Worm (Caenorhabditis elegans) whole organism, L2 larva: Measurements from ENCODE around the gene C33D9.8.

ENCODE experiments used
- C34F6.9 ChIP-seq: fragments of 150-350 bp; optimal IDR thresholded peaks from 2 replicates; lab custom pipeline; 2014; ENCODE audit warnings: missing biosample characterization, missing genetic modification characterization
- Y55F3AM.14 ChIP-seq: fragments of 200-800 bp; sonication (Bioruptor generic); optimal IDR thresholded peaks from 2 replicates; lab custom pipeline; 2018; ENCODE audit warnings: mild to moderate bottlenecking, missing genetic modification characterization, missing compliant biosample characterization
- alr-1 ChIP-seq: fragments of 150-350 bp; optimal IDR thresholded peaks from 2 replicates; lab custom pipeline; 2014; ENCODE audit warnings: missing biosample characterization, missing genetic modification characterization
- aly-2 ChIP-seq: fragments of 150-350 bp; optimal IDR thresholded peaks from 2 replicates; lab custom pipeline; 2014; ENCODE audit warnings: missing biosample characterization, missing genetic modification characterization
- ama-1 ChIP-seq: fragments of 150-350 bp; optimal IDR thresholded peaks from 2 replicates; lab custom pipeline; 2018; ENCODE audit warnings: inconsistent platforms
- blmp-1 ChIP-seq: sonication (generic microtip); optimal IDR thresholded peaks from 2 replicates; lab custom pipeline; 2017; ENCODE audit warnings: missing genetic modification characterization, mild to moderate bottlenecking, missing compliant biosample characterization, antibody characterized with exemption, moderate library complexity; ENCODE audit not compliant: insufficient read depth
- ceh-16 ChIP-seq: fragments of 150-350 bp; optimal IDR thresholded peaks from 2 replicates; lab custom pipeline; 2014; ENCODE audit warnings: missing biosample characterization, missing genetic modification characterization
- ceh-82 ChIP-seq: fragments of 150-350 bp; optimal IDR thresholded peaks from 2 replicates; lab custom pipeline; 2014; ENCODE audit warnings: missing biosample characterization, missing genetic modification characterization
- crh-2 ChIP-seq: sonication (generic microtip); optimal IDR thresholded peaks from 2 replicates; lab custom pipeline; 2017; ENCODE audit warnings: missing biosample characterization, missing genetic modification characterization
- egl-27 ChIP-seq: sonication (generic microtip); optimal IDR thresholded peaks from 3 replicates; lab custom pipeline; 2017; ENCODE audit warnings: missing biosample characterization, missing genetic modification reagents, missing genetic modification characterization
- fos-1 ChIP-seq: fragments of 150-350 bp; optimal IDR thresholded peaks from 2 replicates; lab custom pipeline; 2014; ENCODE audit warnings: missing biosample characterization, missing genetic modification characterization
- gmeb-1 ChIP-seq: fragments of 150-350 bp; optimal IDR thresholded peaks from 2 replicates; lab custom pipeline; 2014; ENCODE audit warnings: missing biosample characterization, missing genetic modification characterization
- lin-11 ChIP-seq: fragments of 150-350 bp; sonication (generic microtip); optimal IDR thresholded peaks from 2 replicates; lab custom pipeline; 2014; ENCODE audit warnings: missing biosample characterization, missing genetic modification characterization, inconsistent platforms, mixed read lengths
- lin-13 ChIP-seq: fragments of 150-350 bp; optimal IDR thresholded peaks from 2 replicates; lab custom pipeline; 2014; ENCODE audit warnings: missing biosample characterization, missing genetic modification reagents, missing genetic modification characterization
- lin-39 ChIP-seq: fragments of 150-350 bp; optimal IDR thresholded peaks from 2 replicates; lab custom pipeline; 2014; ENCODE audit warnings: missing biosample characterization, missing genetic modification reagents, missing genetic modification characterization
- lsy-2 ChIP-seq, 2 experiments: fragments of 150-350 bp in 1 of 2; sonication (generic microtip) in 1 of 2; optimal IDR thresholded peaks; 2 replicates each; lab custom pipeline; 2014 to 2017; ENCODE audit warnings: missing biosample characterization in 2 of 2, missing genetic modification characterization in 2 of 2
- mab-5 ChIP-seq: fragments of 150-350 bp; optimal IDR thresholded peaks from 2 replicates; lab custom pipeline; 2014; ENCODE audit warnings: missing biosample characterization, missing genetic modification characterization
- mdl-1 ChIP-seq, 2 experiments: fragments of 150-350 bp in 1 of 2; sonication (generic microtip) in 1 of 2; optimal IDR thresholded peaks; 2 replicates each; lab custom pipeline; 2017; ENCODE audit warnings: missing biosample characterization in 2 of 2, missing genetic modification characterization in 2 of 2
- nhr-12 ChIP-seq: fragments of 150-350 bp; optimal IDR thresholded peaks from 2 replicates; lab custom pipeline; 2014; ENCODE audit warnings: missing biosample characterization, missing genetic modification characterization
- nhr-129 ChIP-seq: fragments of 150-350 bp; optimal IDR thresholded peaks from 2 replicates; lab custom pipeline; 2014; ENCODE audit warnings: missing biosample characterization, missing genetic modification characterization
- nhr-21 ChIP-seq: fragments of 150-350 bp; optimal IDR thresholded peaks from 2 replicates; lab custom pipeline; 2014; ENCODE audit warnings: missing biosample characterization, missing genetic modification characterization
- nhr-23 ChIP-seq: fragments of 150-350 bp; optimal IDR thresholded peaks from 2 replicates; lab custom pipeline; 2014; ENCODE audit warnings: missing biosample characterization, missing genetic modification reagents, missing genetic modification characterization
- nhr-25 ChIP-seq: fragments of 150-350 bp; sonication (generic microtip); optimal IDR thresholded peaks from 3 replicates; lab custom pipeline; 2014; ENCODE audit warnings: missing biosample characterization, missing genetic modification characterization
- peb-1 ChIP-seq: fragments of 150-350 bp; optimal IDR thresholded peaks from 2 replicates; lab custom pipeline; 2014; ENCODE audit warnings: missing biosample characterization, missing genetic modification characterization
- sem-4 ChIP-seq: fragments of 150-350 bp; optimal IDR thresholded peaks from 2 replicates; lab custom pipeline; 2014; ENCODE audit warnings: missing biosample characterization, missing genetic modification reagents, missing genetic modification characterization
- sma-3 ChIP-seq: sonication (generic microtip); optimal IDR thresholded peaks from 2 replicates; lab custom pipeline; 2016; ENCODE audit warnings: missing genetic modification reagents, missing genetic modification characterization, missing compliant biosample characterization
- sma-9 ChIP-seq, 2 experiments: fragments of 150-350 bp in 1 of 2; sonication (generic microtip) in 1 of 2; optimal IDR thresholded peaks; 2 replicates each; lab custom pipeline; 2014 to 2016; ENCODE audit warnings: missing genetic modification characterization in 2 of 2, mild to moderate bottlenecking in 1 of 2, missing biosample characterization in 1 of 2, missing compliant biosample characterization in 1 of 2, missing genetic modification reagents in 1 of 2, moderate library complexity in 1 of 2
- unc-39 ChIP-seq: fragments of 150-350 bp; optimal IDR thresholded peaks from 2 replicates; lab custom pipeline; 2014; ENCODE audit warnings: missing biosample characterization, missing genetic modification characterization
- unc-55 ChIP-seq: fragments of 150-350 bp; sonication (generic microtip); optimal IDR thresholded peaks from 3 replicates; lab custom pipeline; 2014; ENCODE audit warnings: missing biosample characterization, missing genetic modification reagents, missing genetic modification characterization
- unc-62 ChIP-seq: fragments of 150-350 bp; optimal IDR thresholded peaks from 2 replicates; lab custom pipeline; 2014; ENCODE audit warnings: missing biosample characterization, missing genetic modification reagents, missing genetic modification characterization
- zag-1 ChIP-seq: fragments of 150-350 bp; optimal IDR thresholded peaks from 2 replicates; lab custom pipeline; 2014; ENCODE audit warnings: missing biosample characterization, missing genetic modification characterization
- ztf-1 ChIP-seq: fragments of 200-800 bp; sonication (Bioruptor generic); conservative IDR thresholded peaks from 2 replicates; pipeline ENCODE4 v1.3.6; 2022; ENCODE audit warnings: missing genetic modification characterization, missing compliant biosample characterization
- ztf-11 ChIP-seq: sonication (generic microtip); optimal IDR thresholded peaks from 2 replicates; lab custom pipeline; 2017; ENCODE audit warnings: missing biosample characterization, missing genetic modification characterization
- ztf-4 ChIP-seq: fragments of 150-350 bp; optimal IDR thresholded peaks from 2 replicates; lab custom pipeline; 2014; ENCODE audit warnings: missing biosample characterization, missing genetic modification characterization

Gene C33D9.8

DNA sequence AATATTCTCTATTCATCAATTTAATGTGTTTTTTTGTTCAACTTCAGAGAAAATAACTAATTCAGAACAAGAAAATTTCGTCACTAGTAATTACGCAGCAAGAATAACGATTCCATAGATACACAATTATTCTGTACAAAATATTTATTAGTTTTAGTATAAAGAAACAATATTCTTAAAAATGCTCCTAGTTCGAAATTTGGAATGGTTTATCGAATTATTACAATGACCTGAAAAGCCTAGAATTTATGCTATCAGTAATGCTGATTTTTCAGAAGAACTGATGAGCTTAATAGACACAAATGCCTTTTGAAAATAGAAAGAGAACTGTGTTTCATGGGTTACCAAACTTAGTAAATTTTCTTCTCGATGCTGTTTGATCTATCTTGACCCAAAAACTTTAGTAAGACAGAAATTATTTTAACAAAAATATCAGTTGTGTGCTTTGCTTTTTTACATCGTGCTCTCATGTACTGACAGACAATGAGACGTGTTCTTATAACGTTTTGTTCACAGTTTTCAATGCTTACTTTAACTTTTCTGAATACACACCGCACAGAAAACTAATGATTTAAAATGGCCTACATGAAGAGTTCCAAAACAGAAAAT, 39.5 kb upstream of the C33D9.8 start:
- peak; percentile 38 for TF ChIP-seq nhr-25 (tag; lab: Kevin White, UChicago)
- TF ChIP-seq ztf-4 (tag; lab: Kevin White, UChicago), result no peak
- TF ChIP-seq nhr-129 (tag; lab: Kevin White, UChicago), result no peak
- peak; percentile 3 for TF ChIP-seq aly-2 (tag; lab: Kevin White, UChicago)
- TF ChIP-seq fos-1 (tag; lab: Kevin White, UChicago), result no peak
- TF ChIP-seq lin-13 (GFP tag; lab: Kevin White, UChicago), result peak; percentile 58
- no peak for TF ChIP-seq mab-5 (tag; lab: Kevin White, UChicago)
- peak; percentile 38 for TF ChIP-seq sma-3
- TF ChIP-seq unc-55 (GFP tag; lab: Kevin White, UChicago), result no peak
- no peak for TF ChIP-seq blmp-1
- TF ChIP-seq nhr-21 (tag; lab: Kevin White, UChicago), result peak; percentile 30
- no peak for TF ChIP-seq Y55F3AM.14
- no peak for TF ChIP-seq unc-39 (tag; lab: Kevin White, UChicago)
- TF ChIP-seq nhr-12 (tag; lab: Kevin White, UChicago), result no peak
- TF ChIP-seq ztf-11 (tag; lab: Kevin White, UChicago), result no peak

DNA sequence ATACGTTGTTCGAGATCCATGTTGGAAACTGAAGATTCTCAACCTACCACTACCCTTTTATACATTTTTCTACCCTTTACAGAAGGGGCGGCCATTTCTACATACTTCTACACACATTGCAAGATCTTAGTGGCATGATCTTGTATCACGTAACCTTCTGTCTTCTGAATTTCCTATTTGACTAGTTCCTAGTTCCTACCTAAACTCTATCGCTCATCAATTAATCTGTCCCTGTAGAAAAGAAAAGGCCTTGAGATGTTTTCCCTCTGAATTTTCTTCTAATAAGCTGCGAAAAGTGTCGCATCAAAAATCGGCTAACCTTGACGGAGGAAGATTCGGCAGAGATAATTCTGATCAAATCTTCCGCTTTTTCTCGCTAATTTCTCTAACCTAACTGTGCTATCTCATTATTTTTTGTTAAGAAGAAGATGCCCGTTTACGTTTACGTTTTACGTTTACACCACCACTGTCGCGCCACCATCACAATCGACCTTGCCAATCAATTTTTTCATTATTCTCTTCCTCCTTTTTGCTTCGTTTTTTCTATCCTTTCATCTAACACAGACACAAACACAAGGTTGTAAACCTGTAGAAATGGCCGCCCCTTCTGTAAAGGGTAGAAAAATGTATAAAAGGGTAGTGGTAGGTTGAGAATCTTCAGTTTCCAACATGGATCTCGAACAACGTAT, 37.7 kb upstream of the C33D9.8 start, which contains the start of the genes col-117 and col-3:
col-117 (minus strand) TSS at position 51 of the 689 bp plus-strand sequence.
col-3 (plus strand) TSS at position 639 of the 689 bp plus-strand sequence.
- TF ChIP-seq ama-1 (lab: Kevin White, UChicago) (no peak), egl-27 (tag; lab: Kevin White, UChicago) (peak; percentile 56), crh-2 (tag; lab: Kevin White, UChicago) (peak; percentile 13), blmp-1 (peak; percentile 11), lsy-2 (tag; optimal IDR thresholded peaks at IDR 0.05; lab: Kevin White, UChicago) (peak in 1 of 2 experiments; percentile 3), unc-39 (tag; lab: Kevin White, UChicago) (no peak), nhr-21 (tag; lab: Kevin White, UChicago) (no peak), zag-1 (no peak), unc-62 (no peak), alr-1 (no peak), nhr-129 (tag; lab: Kevin White, UChicago) (peak; percentile 2), peb-1 (tag; lab: Kevin White, UChicago) (no peak), sma-9 (GFP tag; optimal IDR thresholded peaks at IDR 0.05; lab: Kevin White, UChicago) (peak; percentile 49), sma-9 (tag; optimal IDR thresholded peaks at IDR 0.05; lab: Kevin White, UChicago) (no peak), lin-11 (tag; lab: Kevin White, UChicago) (no peak), ztf-11 (tag; lab: Kevin White, UChicago) (no peak), fos-1 (tag; lab: Kevin White, UChicago) (peak; percentile 4), sem-4 (peak; percentile 39), sma-3 (peak; percentile 54), C34F6.9 (tag; lab: Kevin White, UChicago) (peak; percentile 12), mdl-1 (tag; optimal IDR thresholded peaks at IDR 0.05; lab: Kevin White, UChicago) (no peak), ceh-16 (tag; lab: Kevin White, UChicago) (peak; percentile 11), lin-39 (no peak), gmeb-1 (tag; lab: Kevin White, UChicago) (peak; percentile 13), nhr-25 (tag; lab: Kevin White, UChicago) (peak; percentile 78)

ce11 chrIV:8822598-8822997, 36.0 kb upstream of the C33D9.8 start:
- TF ChIP-seq ztf-1 (GFP tag; lab: Robert Waterston, UW), result no peak
- peak; percentile 13 for TF ChIP-seq lin-13 (GFP tag; lab: Kevin White, UChicago)
- no peak for TF ChIP-seq nhr-23 (tag; lab: Kevin White, UChicago)
- TF ChIP-seq fos-1 (tag; lab: Kevin White, UChicago), result peak; percentile 8
- TF ChIP-seq lsy-2 (tag; optimal IDR thresholded peaks at IDR 0.05; lab: Kevin White, UChicago), result no peak
- no peak for TF ChIP-seq Y55F3AM.14
- TF ChIP-seq gmeb-1 (tag; lab: Kevin White, UChicago), result no peak
- no peak for TF ChIP-seq ceh-82
- peak; percentile 41 for TF ChIP-seq nhr-25 (tag; lab: Kevin White, UChicago)
- TF ChIP-seq sma-3, result peak; percentile 41
- peak; percentile 25 for TF ChIP-seq nhr-21 (tag; lab: Kevin White, UChicago)
- no peak for TF ChIP-seq ceh-16 (tag; lab: Kevin White, UChicago)
- TF ChIP-seq crh-2 (tag; lab: Kevin White, UChicago), result peak; percentile 24
